Fruit fly (Drosophila melanogaster) whole organism, embryonic: Measurements from ENCODE around the gene CG31121.

Experiments used
- Aef1 ChIP-seq: fragments of 200-800 bp; sonication (Bioruptor generic); IDR thresholded peaks from 3 replicates; pipeline ENCODE4 v1.3.6; 2022; ENCODE audit warnings: missing biosample characterization, missing genetic modification characterization
- Antp ChIP-seq: fragments of 200-800 bp; sonication (Bioruptor generic); optimal IDR thresholded peaks from 3 replicates; lab custom pipeline; 2016; ENCODE audit warnings: missing biosample characterization, missing genetic modification characterization
- Asciz ChIP-seq: fragments of 200-800 bp; sonication (Bioruptor generic); optimal IDR thresholded peaks from 2 replicates; lab custom pipeline; 2017; ENCODE audit warnings: missing biosample characterization, mild to moderate bottlenecking, missing genetic modification characterization, missing genetic modification reagents
- BtbVII ChIP-seq: fragments of 200-800 bp; sonication (Bioruptor generic); optimal IDR thresholded peaks from 3 replicates; lab custom pipeline; 2017; ENCODE audit warnings: missing biosample characterization, mild to moderate bottlenecking, missing genetic modification characterization
- CG10543 ChIP-seq: fragments of 200-800 bp; sonication (Bioruptor generic); optimal IDR thresholded peaks from 3 replicates; lab custom pipeline; 2017; ENCODE audit warnings: missing biosample characterization, mild to moderate bottlenecking, missing genetic modification characterization, moderate library complexity
- CG11247 ChIP-seq: fragments of 200-800 bp; sonication (Bioruptor generic); IDR thresholded peaks from 2 replicates; pipeline ENCODE4 v1.3.6; 2022; ENCODE audit warnings: missing biosample characterization, missing genetic modification characterization
- CG11696 ChIP-seq: fragments of 200-800 bp; sonication (Bioruptor generic); IDR thresholded peaks from 2 replicates; pipeline ENCODE4 v1.3.6; 2022; ENCODE audit warnings: missing biosample characterization, missing genetic modification characterization
- CG12391 ChIP-seq: fragments of 200-800 bp; sonication (Bioruptor generic); optimal IDR thresholded peaks from 3 replicates; lab custom pipeline; 2018; ENCODE audit warnings: missing biosample characterization, mild to moderate bottlenecking, missing genetic modification characterization, moderate library complexity
- CG15269 ChIP-seq: fragments of 200-800 bp; sonication (Bioruptor generic); optimal IDR thresholded peaks from 2 replicates; lab custom pipeline; 2018; ENCODE audit warnings: missing biosample characterization, mild to moderate bottlenecking, missing genetic modification characterization, moderate library complexity
- CG15696 ChIP-seq: fragments of 200-800 bp; sonication (Bioruptor generic); optimal IDR thresholded peaks from 2 replicates; lab custom pipeline; 2019; ENCODE audit warnings: missing biosample characterization, mild to moderate bottlenecking, missing genetic modification characterization, moderate library complexity
- CG18011 ChIP-seq: fragments of 200-800 bp; sonication (Bioruptor generic); optimal IDR thresholded peaks from 2 replicates; lab custom pipeline; 2017; ENCODE audit warnings: missing biosample characterization, missing genetic modification characterization, mild to moderate bottlenecking, moderate library complexity, missing genotype
- CG2712 ChIP-seq: fragments of 200-800 bp; optimal IDR thresholded peaks from 3 replicates; lab custom pipeline; 2019; ENCODE audit warnings: missing biosample characterization, mild to moderate bottlenecking, missing genetic modification characterization, moderate library complexity
- CG2875 ChIP-seq: fragments of 200-800 bp; sonication (Bioruptor generic); optimal IDR thresholded peaks from 2 replicates; lab custom pipeline; 2017; ENCODE audit warnings: missing biosample characterization, mild to moderate bottlenecking, missing genetic modification characterization, missing genetic modification reagents
- CG33557 ChIP-seq: fragments of 200-800 bp; sonication (Bioruptor generic); optimal IDR thresholded peaks from 2 replicates; lab custom pipeline; 2019; ENCODE audit warnings: missing biosample characterization, mild to moderate bottlenecking, missing genetic modification characterization, moderate library complexity
- CG7357 ChIP-seq: fragments of 200-800 bp; sonication (Bioruptor generic); IDR thresholded peaks from 3 replicates; pipeline ENCODE4 v1.3.6; 2022; ENCODE audit warnings: missing biosample characterization, missing genetic modification characterization
- CG7963 ChIP-seq: fragments of 200-800 bp; sonication (Bioruptor generic); IDR thresholded peaks from 3 replicates; pipeline ENCODE4 v1.3.6; 2022; ENCODE audit warnings: missing biosample characterization, missing genetic modification characterization; ENCODE audit not compliant: partially characterized antibody
- CG9727 ChIP-seq: fragments of 200-800 bp; sonication (Bioruptor generic); optimal IDR thresholded peaks from 3 replicates; lab custom pipeline; 2017; ENCODE audit warnings: missing biosample characterization, mild to moderate bottlenecking, missing genetic modification characterization
- Chrac-16 ChIP-seq: fragments of 200-800 bp; sonication (Bioruptor generic); optimal IDR thresholded peaks from 3 replicates; lab custom pipeline; 2016; ENCODE audit warnings: missing biosample characterization, missing genetic modification characterization
- Dll ChIP-seq: fragments of 200-800 bp; sonication (Bioruptor generic); IDR thresholded peaks from 4 replicates; pipeline ENCODE4 v1.3.6; 2022; ENCODE audit warnings: missing biosample characterization, missing genetic modification characterization; ENCODE audit not compliant: partially characterized antibody
- Doc3 ChIP-seq: fragments of 200-800 bp; sonication (Bioruptor generic); IDR thresholded peaks from 3 replicates; pipeline ENCODE4 v1.3.6; 2022; ENCODE audit warnings: missing biosample characterization, missing genetic modification characterization; ENCODE audit not compliant: partially characterized antibody
- Elba2 ChIP-seq: fragments of 200-800 bp; sonication (Bioruptor generic); optimal IDR thresholded peaks from 3 replicates; lab custom pipeline; 2016; ENCODE audit warnings: missing biosample characterization, missing genetic modification characterization
- Med ChIP-seq: fragments of 200-800 bp; sonication (Bioruptor generic); peaks from one replicate; lab custom pipeline; 2016; ENCODE audit warnings: missing biosample characterization, missing genetic modification characterization, mild to moderate bottlenecking, inconsistent platforms, moderate library complexity
- NFAT ChIP-seq: fragments of 200-800 bp; sonication (Bioruptor generic); IDR thresholded peaks from 2 replicates; pipeline ENCODE4 v1.3.6; 2022; ENCODE audit warnings: missing biosample characterization, missing genetic modification characterization
- Oaz ChIP-seq: fragments of 200-800 bp; sonication (Bioruptor generic); IDR thresholded peaks from 2 replicates; pipeline ENCODE4 v1.3.6; 2022; ENCODE audit warnings: missing biosample characterization, missing genetic modification characterization
- Oli ChIP-seq: fragments of 200-800 bp; sonication (Bioruptor generic); optimal IDR thresholded peaks from 2 replicates; lab custom pipeline; 2018; ENCODE audit warnings: missing biosample characterization, mild to moderate bottlenecking, missing genetic modification characterization, moderate library complexity
- PHDP ChIP-seq: fragments of 200-800 bp; sonication (Bioruptor generic); optimal IDR thresholded peaks from 3 replicates; lab custom pipeline; 2018; ENCODE audit warnings: missing biosample characterization, mild to moderate bottlenecking, missing genetic modification characterization, moderate library complexity
- TFAM ChIP-seq: fragments of 200-800 bp; sonication (Bioruptor generic); optimal IDR thresholded peaks from 2 replicates; lab custom pipeline; 2017; ENCODE audit warnings: missing biosample characterization, missing genetic modification characterization, inconsistent platforms
- Xrp1 ChIP-seq: fragments of 200-800 bp; sonication (Bioruptor generic); IDR thresholded peaks from 2 replicates; pipeline ENCODE4 v1.3.6; 2022; ENCODE audit warnings: missing biosample characterization, missing genetic modification characterization
- al ChIP-seq: fragments of 200-800 bp; sonication (Bioruptor generic); IDR thresholded peaks from 2 replicates; pipeline ENCODE4 v1.3.6; 2022; ENCODE audit warnings: missing biosample characterization, missing genetic modification characterization
- ap ChIP-seq: fragments of 200-800 bp; sonication (Bioruptor generic); IDR thresholded peaks from 2 replicates; pipeline ENCODE4 v1.3.6; 2022; ENCODE audit warnings: missing biosample characterization, missing genetic modification characterization
- bigmax ChIP-seq: fragments of 200-800 bp; sonication (Bioruptor generic); optimal IDR thresholded peaks from 2 replicates; lab custom pipeline; 2018; ENCODE audit warnings: missing biosample characterization, mild to moderate bottlenecking, missing genetic modification characterization
- chn ChIP-seq: fragments of 200-800 bp; sonication (Bioruptor generic); optimal IDR thresholded peaks from 2 replicates; lab custom pipeline; 2016; ENCODE audit warnings: missing biosample characterization, missing genetic modification characterization
- dysf ChIP-seq: fragments of 200-800 bp; sonication (Bioruptor generic); IDR thresholded peaks from 3 replicates; pipeline ENCODE4 v1.3.6; 2022; ENCODE audit warnings: missing biosample characterization, missing genetic modification characterization
- ems ChIP-seq: fragments of 200-800 bp; sonication (Bioruptor generic); optimal IDR thresholded peaks from 3 replicates; lab custom pipeline; 2016; ENCODE audit warnings: missing biosample characterization, missing genetic modification characterization
- fd96Cb ChIP-seq: fragments of 200-800 bp; sonication (Bioruptor generic); optimal IDR thresholded peaks from 2 replicates; lab custom pipeline; 2018; ENCODE audit warnings: missing biosample characterization, mild to moderate bottlenecking, missing genetic modification characterization, moderate library complexity
- ftz-f1 ChIP-seq: fragments of 200-800 bp; sonication (Bioruptor generic); optimal IDR thresholded peaks from 2 replicates; lab custom pipeline; 2016; ENCODE audit warnings: missing biosample characterization, missing genetic modification characterization
- hkb ChIP-seq, 2 experiments: fragments of 200-800 bp in 1 of 2; fragments of >200 bp in 1 of 2; sonication (Bioruptor generic) in 1 of 2; IDR thresholded peaks in 1 of 2; optimal IDR thresholded peaks in 1 of 2; 2 replicates each; pipeline versions ENCODE4 v1.3.6 to Lab custom; 2017 to 2022; ENCODE audit warnings: missing biosample characterization in 1 of 2, missing genetic modification characterization in 1 of 2
- ind ChIP-seq: fragments of 200-800 bp; sonication (Bioruptor generic); optimal IDR thresholded peaks from 3 replicates; lab custom pipeline; 2016; ENCODE audit warnings: missing biosample characterization, missing genetic modification characterization
- knrl ChIP-seq: fragments of 200-800 bp; sonication (Bioruptor generic); IDR thresholded peaks from 3 replicates; pipeline ENCODE4 v1.3.6; 2022; ENCODE audit warnings: missing biosample characterization, missing genetic modification characterization; ENCODE audit not compliant: partially characterized antibody
- mld ChIP-seq: fragments of 200-800 bp; sonication (Bioruptor generic); IDR thresholded peaks from 3 replicates; pipeline ENCODE4 v1.3.6; 2022; ENCODE audit warnings: missing biosample characterization, missing genetic modification characterization; ENCODE audit not compliant: partially characterized antibody
- nmo ChIP-seq: fragments of 200-800 bp; sonication (Bioruptor generic); optimal IDR thresholded peaks from 2 replicates; lab custom pipeline; 2018; ENCODE audit warnings: missing biosample characterization, mild to moderate bottlenecking, missing genetic modification characterization, moderate library complexity
- slbo ChIP-seq: fragments of 200-800 bp; sonication (Bioruptor generic); IDR thresholded peaks from 2 replicates; pipeline ENCODE4 v1.3.6; 2022; ENCODE audit warnings: missing biosample characterization, missing genetic modification characterization
- sna ChIP-seq: fragments of 200-800 bp; sonication (Bioruptor generic); IDR thresholded peaks from 2 replicates; pipeline ENCODE4 v1.3.6; 2022; ENCODE audit warnings: missing biosample characterization, missing genetic modification characterization; ENCODE audit not compliant: partially characterized antibody
- sob ChIP-seq: fragments of 200-800 bp; sonication (Bioruptor generic); IDR thresholded peaks from 2 replicates; pipeline ENCODE4 v1.3.6; 2022; ENCODE audit warnings: missing biosample characterization, missing genetic modification characterization
- sqz ChIP-seq: fragments of 200-800 bp; sonication (Bioruptor generic); optimal IDR thresholded peaks from 3 replicates; lab custom pipeline; 2018; ENCODE audit warnings: missing biosample characterization, mild to moderate bottlenecking, missing genetic modification characterization
- tin ChIP-seq: fragments of 200-800 bp; sonication (Bioruptor generic); optimal IDR thresholded peaks from 3 replicates; lab custom pipeline; 2016; ENCODE audit warnings: missing biosample characterization, missing genetic modification characterization
- ttk ChIP-seq: fragments of 200-800 bp; sonication (Bioruptor generic); IDR thresholded peaks from 2 replicates; pipeline ENCODE4 v2.1.2; 2022; ENCODE audit warnings: missing biosample characterization, missing genetic modification characterization

CG31121 gene

dm6 chr3R:24917814-24918636 is 23.6 kb upstream of the CG31121 start, which contains the start of the genes PIG-S, sud1 and CG11168 (continued):
- TF ChIP-seq tin (GFP tag; lab: Kevin White, UChicago) (peak; percentile 57), chn (GFP tag; lab: Kevin White, UChicago) (no peak), CG15269 (tag; lab: Kevin White, UChicago) (no peak), CG18011 (no peak), nmo (GFP tag; lab: Kevin White, UChicago) (peak; percentile 85), Aef1 (GFP tag; lab: Robert Waterston, UW) (peak; percentile 68), ems (GFP tag; lab: Kevin White, UChicago) (no peak), fd96Cb (tag; lab: Kevin White, UChicago) (peak; percentile 63), CG7357 (GFP tag; lab: Robert Waterston, UW) (peak; percentile 44; the same call in 1 of the 3 replicates), PHDP (no peak), CG2712 (tag; lab: Kevin White, UChicago) (peak; percentile 75), Chrac-16 (GFP tag; lab: Kevin White, UChicago) (peak; percentile 34), Oaz (GFP tag; lab: Robert Waterston, UW) (peak; percentile 17; the same call in 1 of the 2 replicates), NFAT (GFP tag; lab: Robert Waterston, UW) (0 out of 2 replicates have a peak, but pooled peaks have one; percentile 16), CG15696 (tag; lab: Kevin White, UChicago) (peak; percentile 63), ttk (GFP tag; lab: Robert Waterston, UW) (peak; percentile 20; the same call in 1 of the 2 replicates), Med (GFP tag; lab: Kevin White, UChicago) (peak; percentile 81), Oli (peak; percentile 58), hkb (optimal IDR thresholded peaks at IDR 0.05; lab: Kevin White, UChicago) (no peak), hkb (GFP tag; IDR thresholded peaks at IDR 0.05; lab: Robert Waterston, UW) (0 out of 2 replicates have a peak, but pooled peaks have one; percentile 11), Antp (peak; percentile 10), Asciz (GFP tag; lab: Kevin White, UChicago) (no peak), sna (GFP tag; lab: Robert Waterston, UW) (peak; percentile 91), TFAM (GFP tag; lab: Kevin White, UChicago) (no peak), mld (peak; percentile 69; the same call in 2 of the 3 replicates), CG12391 (peak; percentile 81), ind (peak; percentile 73), al (GFP tag; lab: Robert Waterston, UW) (peak; percentile 41; the same call in 1 of the 2 replicates), Dll (GFP tag; lab: Robert Waterston, UW) (peak; percentile 98), BtbVII (GFP tag; lab: Kevin White, UChicago) (no peak), CG10543 (GFP tag; lab: Kevin White, UChicago) (peak; percentile 20), CG7963 (GFP tag; lab: Robert Waterston, UW) (peak; percentile 54; the same call in 1 of the 3 replicates), CG2875 (GFP tag; lab: Kevin White, UChicago) (peak; percentile 11), CG33557 (GFP tag; lab: Kevin White, UChicago) (peak; percentile 38), Xrp1 (GFP tag; lab: Robert Waterston, UW) (peak; percentile 68), CG11696 (GFP tag; lab: Robert Waterston, UW) (no peak), CG11247 (GFP tag; lab: Robert Waterston, UW) (0 out of 2 replicates have a peak, but pooled peaks have one; percentile 37), knrl (peak; percentile 98), sqz (peak; percentile 79), slbo (GFP tag; lab: Robert Waterston, UW) (peak; percentile 88), bigmax (no peak), Elba2 (GFP tag; lab: Kevin White, UChicago) (peak; percentile 41), Doc3 (GFP tag; lab: Robert Waterston, UW) (peak; percentile 96), ap (GFP tag; lab: Robert Waterston, UW) (0 out of 2 replicates have a peak, but pooled peaks have one; percentile 10), dysf (GFP tag; lab: Robert Waterston, UW) (peak; percentile 75), CG9727 (GFP tag; lab: Kevin White, UChicago) (peak; percentile 68), ftz-f1 (GFP tag; lab: Kevin White, UChicago) (peak; percentile 93), sob (peak; percentile 65; the same call in 1 of the 2 replicates)
